Fruit fly (Drosophila melanogaster) whole organism, embryonic: ENCODE data around the gene Bet5.

ENCODE experiments used
- CG10209 ChIP-seq: fragments of 200-800 bp; sonication (Bioruptor generic); optimal IDR thresholded peaks from 3 replicates; lab custom pipeline; 2017; ENCODE audit warnings: missing biosample characterization, mild to moderate bottlenecking, missing genetic modification characterization, missing genetic modification reagents
- CG10366 ChIP-seq: fragments of 200-800 bp; sonication (Bioruptor generic); IDR thresholded peaks from 2 replicates; pipeline ENCODE4 v1.3.6; 2022; ENCODE audit warnings: missing biosample characterization, missing genetic modification characterization
- CG12942 ChIP-seq: fragments of 200-800 bp; sonication (Bioruptor generic); optimal IDR thresholded peaks from 3 replicates; lab custom pipeline; 2016; ENCODE audit warnings: missing biosample characterization, missing genetic modification characterization
- CG14710 ChIP-seq: fragments of 200-800 bp; sonication (Bioruptor generic); optimal IDR thresholded peaks from 3 replicates; lab custom pipeline; 2019; ENCODE audit warnings: missing biosample characterization, mild to moderate bottlenecking, missing genetic modification characterization, moderate library complexity
- CG15011 ChIP-seq: fragments of 200-800 bp; sonication (Bioruptor generic); optimal IDR thresholded peaks from 3 replicates; lab custom pipeline; 2018; ENCODE audit warnings: missing biosample characterization, mild to moderate bottlenecking, missing genetic modification characterization
- CG17802 ChIP-seq: fragments of 200-800 bp; sonication (Bioruptor generic); optimal IDR thresholded peaks from 2 replicates; lab custom pipeline; 2018; ENCODE audit warnings: missing biosample characterization, mild to moderate bottlenecking, missing genetic modification characterization, moderate library complexity
- CG18011 ChIP-seq: fragments of 200-800 bp; sonication (Bioruptor generic); optimal IDR thresholded peaks from 2 replicates; lab custom pipeline; 2017; ENCODE audit warnings: missing biosample characterization, missing genetic modification characterization, mild to moderate bottlenecking, moderate library complexity, missing genotype
- CG1832 ChIP-seq: fragments of 200-800 bp; sonication (Bioruptor generic); optimal IDR thresholded peaks from 2 replicates; lab custom pipeline; 2017; ENCODE audit warnings: missing biosample characterization, mild to moderate bottlenecking, missing genetic modification characterization, inconsistent platforms
- CG2129 ChIP-seq: fragments of 200-800 bp; sonication (Bioruptor generic); IDR thresholded peaks from 2 replicates; pipeline ENCODE4 v1.3.6; 2022; ENCODE audit warnings: missing biosample characterization, missing genetic modification characterization; ENCODE audit not compliant: partially characterized antibody
- CG2712 ChIP-seq: fragments of 200-800 bp; optimal IDR thresholded peaks from 3 replicates; lab custom pipeline; 2019; ENCODE audit warnings: missing biosample characterization, mild to moderate bottlenecking, missing genetic modification characterization, moderate library complexity
- CG2875 ChIP-seq: fragments of 200-800 bp; sonication (Bioruptor generic); optimal IDR thresholded peaks from 2 replicates; lab custom pipeline; 2017; ENCODE audit warnings: missing biosample characterization, mild to moderate bottlenecking, missing genetic modification characterization, missing genetic modification reagents
- CG30431 ChIP-seq: fragments of 200-800 bp; sonication (Bioruptor generic); optimal IDR thresholded peaks from 2 replicates; lab custom pipeline; 2017; ENCODE audit warnings: missing biosample characterization, missing genetic modification characterization
- CG31224 ChIP-seq: fragments of 200-800 bp; sonication (Bioruptor generic); IDR thresholded peaks from 2 replicates; pipeline ENCODE4 v1.3.6; 2022; ENCODE audit warnings: missing biosample characterization, missing genetic modification characterization
- CG31441 ChIP-seq: fragments of 200-800 bp; sonication (Bioruptor generic); IDR thresholded peaks from 2 replicates; pipeline ENCODE4 v1.3.6; 2022; ENCODE audit warnings: missing biosample characterization, missing genetic modification characterization
- CG33557 ChIP-seq: fragments of 200-800 bp; sonication (Bioruptor generic); optimal IDR thresholded peaks from 2 replicates; lab custom pipeline; 2019; ENCODE audit warnings: missing biosample characterization, mild to moderate bottlenecking, missing genetic modification characterization, moderate library complexity
- CG42726 ChIP-seq: fragments of 200-800 bp; sonication (Bioruptor generic); IDR thresholded peaks from 2 replicates; pipeline ENCODE4 v1.3.6; 2022; ENCODE audit warnings: missing biosample characterization, missing genetic modification characterization; ENCODE audit not compliant: partially characterized antibody
- CG8924 ChIP-seq: fragments of 200-800 bp; optimal IDR thresholded peaks from 3 replicates; lab custom pipeline; 2019; ENCODE audit warnings: missing biosample characterization, mild to moderate bottlenecking, missing genetic modification characterization, moderate library complexity
- CG9817 ChIP-seq: fragments of 200-800 bp; sonication (Bioruptor generic); optimal IDR thresholded peaks from 2 replicates; lab custom pipeline; 2018; ENCODE audit warnings: missing biosample characterization, mild to moderate bottlenecking, missing genetic modification characterization, moderate library complexity
- Camta ChIP-seq: fragments of 200-800 bp; sonication (Bioruptor generic); optimal IDR thresholded peaks from 2 replicates; lab custom pipeline; 2016; ENCODE audit warnings: missing biosample characterization, missing genetic modification characterization
- Drgx ChIP-seq: fragments of 200-800 bp; sonication (Bioruptor generic); IDR thresholded peaks from 2 replicates; pipeline ENCODE4 v1.3.6; 2022; ENCODE audit warnings: missing biosample characterization, missing genetic modification characterization
- Fer3 ChIP-seq: fragments of 200-800 bp; sonication (Bioruptor generic); optimal IDR thresholded peaks from 2 replicates; lab custom pipeline; 2018; ENCODE audit warnings: missing biosample characterization, mild to moderate bottlenecking, missing genetic modification characterization, moderate library complexity
- HLHmδ ChIP-seq: fragments of 200-800 bp; sonication (Bioruptor generic); optimal IDR thresholded peaks from 2 replicates; lab custom pipeline; 2018; ENCODE audit warnings: missing biosample characterization, mild to moderate bottlenecking, missing genetic modification characterization, moderate library complexity
- NC2α ChIP-seq: fragments of 200-800 bp; sonication (Bioruptor generic); optimal IDR thresholded peaks from 2 replicates; lab custom pipeline; 2016; ENCODE audit warnings: missing biosample characterization, missing genetic modification characterization
- NC2β ChIP-seq: fragments of 200-800 bp; sonication (Bioruptor generic); optimal IDR thresholded peaks from 2 replicates; lab custom pipeline; 2016; ENCODE audit warnings: missing biosample characterization, missing genetic modification characterization
- Nf-YB ChIP-seq: fragments of 200-800 bp; sonication (Bioruptor generic); optimal IDR thresholded peaks from 3 replicates; lab custom pipeline; 2019; ENCODE audit warnings: missing biosample characterization, mild to moderate bottlenecking, missing genetic modification characterization, moderate library complexity
- Scr ChIP-seq: fragments of 200-800 bp; sonication (Bioruptor generic); IDR thresholded peaks from 2 replicates; pipeline ENCODE4 v1.3.6; 2022; ENCODE audit warnings: missing biosample characterization, missing genetic modification characterization; ENCODE audit not compliant: partially characterized antibody
- Side ChIP-seq: fragments of 200-800 bp; sonication (Bioruptor generic); optimal IDR thresholded peaks from 2 replicates; lab custom pipeline; 2016; ENCODE audit warnings: missing biosample characterization, missing genetic modification characterization
- Sry-β ChIP-seq: fragments of 200-800 bp; sonication (Bioruptor generic); optimal IDR thresholded peaks from 2 replicates; lab custom pipeline; 2018; ENCODE audit warnings: missing biosample characterization, mild to moderate bottlenecking, missing genetic modification characterization, moderate library complexity
- Trl ChIP-seq, 3 experiments: fragments of >200 bp in 2 of 3; fragments of 200-800 bp in 1 of 3; sonication (Bioruptor generic) in 1 of 3; optimal IDR thresholded peaks; 2 replicates in 1 of 3; 3 replicates in 2 of 3; lab custom pipeline; 2016 to 2017; ENCODE audit warnings: missing biosample characterization in 1 of 3, missing genetic modification characterization in 1 of 3
- Xrp1 ChIP-seq: fragments of 200-800 bp; sonication (Bioruptor generic); IDR thresholded peaks from 2 replicates; pipeline ENCODE4 v1.3.6; 2022; ENCODE audit warnings: missing biosample characterization, missing genetic modification characterization
- bab2 ChIP-seq: fragments of 200-800 bp; sonication (Bioruptor generic); optimal IDR thresholded peaks from 2 replicates; lab custom pipeline; 2016; ENCODE audit warnings: missing biosample characterization, missing genetic modification characterization
- bcd ChIP-seq: fragments of 200-800 bp; sonication (Bioruptor generic); optimal IDR thresholded peaks from 2 replicates; lab custom pipeline; 2017; ENCODE audit warnings: missing biosample characterization, mild to moderate bottlenecking, missing genetic modification characterization
- chinmo ChIP-seq: fragments of 200-800 bp; sonication (Bioruptor generic); IDR thresholded peaks from 4 replicates; pipeline ENCODE4 v1.3.6; 2022; ENCODE audit warnings: missing biosample characterization, missing genetic modification characterization; ENCODE audit not compliant: partially characterized antibody
- chn ChIP-seq: fragments of 200-800 bp; sonication (Bioruptor generic); optimal IDR thresholded peaks from 2 replicates; lab custom pipeline; 2016; ENCODE audit warnings: missing biosample characterization, missing genetic modification characterization
- ci ChIP-seq: fragments of 200-800 bp; sonication (Bioruptor generic); IDR thresholded peaks from 3 replicates; pipeline ENCODE4 v1.3.6; 2022; ENCODE audit warnings: missing biosample characterization, missing genetic modification characterization
- dysf ChIP-seq: fragments of 200-800 bp; sonication (Bioruptor generic); IDR thresholded peaks from 3 replicates; pipeline ENCODE4 v1.3.6; 2022; ENCODE audit warnings: missing biosample characterization, missing genetic modification characterization
- gfzf ChIP-seq: fragments of 200-800 bp; sonication (Bioruptor generic); optimal IDR thresholded peaks from 2 replicates; lab custom pipeline; 2016; ENCODE audit warnings: missing biosample characterization, mild to moderate bottlenecking, missing genetic modification characterization, moderate library complexity
- gsb ChIP-seq: fragments of 200-800 bp; sonication (Bioruptor generic); IDR thresholded peaks from 2 replicates; pipeline ENCODE4 v1.3.6; 2022; ENCODE audit warnings: missing biosample characterization, missing genetic modification characterization
- ken ChIP-seq: fragments of 200-800 bp; sonication (Bioruptor generic); IDR thresholded peaks from 3 replicates; pipeline ENCODE4 v1.3.6; 2022; ENCODE audit warnings: missing biosample characterization, missing genetic modification characterization
- mirr ChIP-seq: fragments of 200-800 bp; sonication (Bioruptor generic); optimal IDR thresholded peaks from 3 replicates; lab custom pipeline; 2018; ENCODE audit warnings: missing biosample characterization, mild to moderate bottlenecking, missing genetic modification characterization
- nau ChIP-seq: fragments of 200-800 bp; sonication (Bioruptor generic); optimal IDR thresholded peaks from 3 replicates; lab custom pipeline; 2017; ENCODE audit warnings: missing biosample characterization, mild to moderate bottlenecking, missing genetic modification characterization, missing genetic modification reagents
- prd ChIP-seq, 3 experiments: fragments of >200 bp in 2 of 3; fragments of 200-800 bp in 1 of 3; sonication (Bioruptor generic) in 1 of 3; optimal IDR thresholded peaks in 2 of 3; IDR thresholded peaks in 1 of 3; 2 replicates in 2 of 3; 3 replicates in 1 of 3; pipeline versions ENCODE4 v1.3.6 to Lab custom; 2017 to 2022; ENCODE audit warnings: missing biosample characterization in 1 of 3, missing genetic modification characterization in 1 of 3
- ranshi ChIP-seq: fragments of 200-800 bp; sonication (Bioruptor generic); IDR thresholded peaks from 2 replicates; pipeline ENCODE4 v1.3.6; 2022; ENCODE audit warnings: missing biosample characterization, missing genetic modification characterization
- shn ChIP-seq: fragments of 200-800 bp; sonication (Bioruptor generic); optimal IDR thresholded peaks from 3 replicates; lab custom pipeline; 2016; ENCODE audit warnings: missing biosample characterization, missing genetic modification characterization
- slbo ChIP-seq: fragments of 200-800 bp; sonication (Bioruptor generic); IDR thresholded peaks from 2 replicates; pipeline ENCODE4 v1.3.6; 2022; ENCODE audit warnings: missing biosample characterization, missing genetic modification characterization
- so ChIP-seq: fragments of 200-800 bp; sonication (Bioruptor generic); IDR thresholded peaks from 3 replicates; pipeline ENCODE4 v1.3.6; 2022; ENCODE audit warnings: missing biosample characterization, missing genetic modification characterization
- stwl ChIP-seq: fragments of 200-800 bp; sonication (Bioruptor generic); optimal IDR thresholded peaks from 3 replicates; lab custom pipeline; 2018; ENCODE audit warnings: missing biosample characterization, mild to moderate bottlenecking, missing genetic modification characterization, moderate library complexity
- vvl ChIP-seq: fragments of 200-800 bp; sonication (Bioruptor generic); IDR thresholded peaks from 2 replicates; pipeline ENCODE4 v1.3.6; 2022; ENCODE audit warnings: missing biosample characterization, missing genetic modification characterization
- z ChIP-seq: fragments of 200-800 bp; sonication (Bioruptor generic); IDR thresholded peaks from 3 replicates; pipeline ENCODE4 v1.3.6; 2022; ENCODE audit warnings: missing biosample characterization, missing genetic modification characterization

The Bet5 gene

dm6 chr3R:30160312-30160942 is 19.6 kb upstream of the Bet5 start, which contains the start of gene CG11498 (continued):
- TF ChIP-seq CG10366 = no peak
- peak; percentile 72 for TF ChIP-seq Drgx (GFP tag; lab: Robert Waterston, UW)
- TF ChIP-seq Nf-YB (GFP tag; lab: Kevin White, UChicago) = no peak
- no peak for TF ChIP-seq ci (GFP tag; lab: Robert Waterston, UW)
- TF ChIP-seq CG18011 = no peak
- TF ChIP-seq CG9817 = no peak
- TF ChIP-seq CG30431 (GFP tag; lab: Kevin White, UChicago) = no peak
- TF ChIP-seq CG33557 (GFP tag; lab: Kevin White, UChicago) = no peak
- 0 out of 3 replicates have a peak, but pooled peaks have one; percentile 65 for TF ChIP-seq z (GFP tag; lab: Robert Waterston, UW)
- TF ChIP-seq ranshi = no peak
- TF ChIP-seq gsb (GFP tag; lab: Robert Waterston, UW) = no peak
- no peak for TF ChIP-seq bcd
- TF ChIP-seq CG42726 (GFP tag; lab: Robert Waterston, UW) = no peak
- no peak for TF ChIP-seq Scr (GFP tag; lab: Robert Waterston, UW)
- no peak for TF ChIP-seq CG15011 (GFP tag; lab: Kevin White, UChicago)
- TF ChIP-seq vvl (GFP tag; lab: Robert Waterston, UW) = peak; percentile 36; the same call in 1 of the 2 replicates
- peak; percentile 4 for TF ChIP-seq CG1832
- no peak for TF ChIP-seq CG8924 (tag; lab: Kevin White, UChicago)
- TF ChIP-seq so (GFP tag; lab: Robert Waterston, UW) = 0 out of 3 replicates have a peak, but pooled peaks have one; percentile 44
- no peak for TF ChIP-seq Side (GFP tag; lab: Kevin White, UChicago)
- no peak for TF ChIP-seq mirr (GFP tag; lab: Kevin White, UChicago)
- TF ChIP-seq shn = no peak
- TF ChIP-seq chinmo (GFP tag; lab: Robert Waterston, UW) = no peak
- TF ChIP-seq slbo (GFP tag; lab: Robert Waterston, UW) = no peak
- TF ChIP-seq CG14710 (tag; lab: Kevin White, UChicago) = no peak
- no peak for TF ChIP-seq gfzf (GFP tag; lab: Kevin White, UChicago)
- peak; percentile 2 for TF ChIP-seq HLHmδ
- TF ChIP-seq CG2129 (GFP tag; lab: Robert Waterston, UW) = no peak
- no peak for TF ChIP-seq CG31224 (GFP tag; lab: Robert Waterston, UW)
- no peak for TF ChIP-seq NC2α (GFP tag; lab: Kevin White, UChicago)
- TF ChIP-seq CG17802 (tag; lab: Kevin White, UChicago) = no peak
- TF ChIP-seq ken = no peak
- TF ChIP-seq stwl (tag; lab: Kevin White, UChicago) = no peak
- 0 out of 2 replicates have a peak, but pooled peaks have one; percentile 10 for TF ChIP-seq CG31441
- no peak for TF ChIP-seq Sry-β (GFP tag; lab: Kevin White, UChicago)
- TF ChIP-seq NC2β = no peak
- TF ChIP-seq bab2 (GFP tag; lab: Kevin White, UChicago) = no peak
- peak; percentile 66 to 83 for TF ChIP-seq Trl (optimal IDR thresholded peaks at IDR 0.05; lab: Kevin White, UChicago)
- no peak for TF ChIP-seq Trl (GFP tag; optimal IDR thresholded peaks at IDR 0.05; lab: Kevin White, UChicago)
- TF ChIP-seq dysf (GFP tag; lab: Robert Waterston, UW) = 0 out of 3 replicates have a peak, but pooled peaks have one; percentile 11
- no peak for TF ChIP-seq CG10209 (GFP tag; lab: Kevin White, UChicago)
- no peak for TF ChIP-seq Camta
- no peak for TF ChIP-seq chn (GFP tag; lab: Kevin White, UChicago)
- TF ChIP-seq CG2875 (GFP tag; lab: Kevin White, UChicago) = no peak
- no peak for TF ChIP-seq prd (optimal IDR thresholded peaks at IDR 0.05; lab: Kevin White, UChicago)
- no peak for TF ChIP-seq prd (GFP tag; IDR thresholded peaks at IDR 0.05; lab: Robert Waterston, UW)
- no peak for TF ChIP-seq Fer3 (tag; lab: Kevin White, UChicago)
- no peak for TF ChIP-seq nau
- 0 out of 2 replicates have a peak, but pooled peaks have one; percentile 19 for TF ChIP-seq Xrp1
- TF ChIP-seq CG12942 (GFP tag; lab: Kevin White, UChicago) = no peak
- no peak for TF ChIP-seq CG2712 (tag; lab: Kevin White, UChicago)
